Fruit fly (Drosophila melanogaster) ovary, adult (tissue): ENCODE measurements around the gene abd-A.

Experiments used
- CG17801 ChIP-seq: fragments of 200-800 bp; optimal IDR thresholded peaks from 2 replicates; lab custom pipeline; 2019; ENCODE audit warnings: missing biosample characterization, mild to moderate bottlenecking, missing genetic modification characterization, moderate library complexity; ENCODE audit not compliant: partially characterized antibody

The abd-A gene

dm6 chr3R:16829859-16830557, at the start of gene abd-A:
abd-A (minus strand) TSS chr3R:16830049.
- no peak for TF ChIP-seq CG17801 (GFP tag; lab: Kevin White, UChicago)

- no peak for TF ChIP-seq CG17801 (GFP tag; lab: Kevin White, UChicago)
Measured at dm6 chr3R:16878442-16878841, 48.6 kb upstream of the abd-A start.

- TF ChIP-seq CG17801 (GFP tag; lab: Kevin White, UChicago): no peak
Measured at dm6 chr3R:16876643-16877042, 46.8 kb upstream of the abd-A start.

- no peak for TF ChIP-seq CG17801 (GFP tag; lab: Kevin White, UChicago)
Measured at dm6 chr3R:16875501-16875900, 45.7 kb upstream of the abd-A start.

- TF ChIP-seq CG17801 (GFP tag; lab: Kevin White, UChicago): no peak
Measured at dm6 chr3R:16872980-16873765, 43.3 kb upstream of the abd-A start.

dm6 chr3R:16871306-16871705, 41.5 kb upstream of the abd-A start:
- TF ChIP-seq CG17801 (GFP tag; lab: Kevin White, UChicago): no peak

dm6 chr3R:16869257-16869656, 39.4 kb upstream of the abd-A start:
- TF ChIP-seq CG17801 (GFP tag; lab: Kevin White, UChicago): peak; percentile 27

dm6 chr3R:16864983-16865382, 35.1 kb upstream of the abd-A start:
- no peak for TF ChIP-seq CG17801 (GFP tag; lab: Kevin White, UChicago)

dm6 chr3R:16861217-16861616, 31.4 kb upstream of the abd-A start:
- TF ChIP-seq CG17801 (GFP tag; lab: Kevin White, UChicago): no peak

dm6 chr3R:16859659-16860058, 29.8 kb upstream of the abd-A start:
- no peak for TF ChIP-seq CG17801 (GFP tag; lab: Kevin White, UChicago)

dm6 chr3R:16857029-16858027, 27.5 kb upstream of the abd-A start:
- no peak for TF ChIP-seq CG17801 (GFP tag; lab: Kevin White, UChicago)

dm6 chr3R:16855850-16856249, 26.0 kb upstream of the abd-A start:
- TF ChIP-seq CG17801 (GFP tag; lab: Kevin White, UChicago): no peak

dm6 chr3R:16854505-16854904, 24.7 kb upstream of the abd-A start:
- no peak for TF ChIP-seq CG17801 (GFP tag; lab: Kevin White, UChicago)

- no peak for TF ChIP-seq CG17801 (GFP tag; lab: Kevin White, UChicago)
Measured at dm6 chr3R:16850688-16851491, 21.0 kb upstream of the abd-A start.
